Fruit fly (Drosophila melanogaster): ENCODE results near the gene CG34288.

DNA sequence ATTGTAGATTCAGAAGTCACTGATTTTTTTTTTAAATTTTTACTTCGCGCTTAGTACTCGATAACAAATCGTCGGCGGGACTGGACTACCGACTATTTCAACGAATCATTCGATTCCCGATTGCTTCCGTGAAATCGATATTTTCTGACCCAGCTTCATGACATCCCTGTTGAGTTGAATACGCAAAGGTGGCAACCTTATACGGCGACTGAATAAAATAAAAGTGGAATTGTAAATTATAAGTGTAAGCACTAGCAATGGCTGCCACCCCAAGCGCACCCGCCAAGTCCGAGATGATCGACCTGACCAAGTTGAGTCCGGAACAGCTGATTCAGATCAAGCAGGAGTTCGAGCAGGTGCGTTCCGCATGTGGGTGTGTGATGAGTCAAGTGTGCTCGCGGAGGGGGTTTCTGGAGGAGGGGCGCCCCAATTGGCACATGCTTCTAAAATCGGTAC lies 40.0 kb upstream of the CG34288 start, which contains the start of gene Pfdn5:
- TF ChIP-seq CG1620 (GFP tag; optimal IDR thresholded peaks at IDR 0.05): no peak
- no peak for TF ChIP-seq cnc (optimal IDR thresholded peaks at IDR 0.05)
- TF ChIP-seq kay (GFP tag; ENCODE audit: borderline replicate concordance): peak; percentile 94
- peak; percentile 63 for TF ChIP-seq bab1 (GFP tag; optimal IDR thresholded peaks at IDR 0.05)
- TF ChIP-seq cic (GFP tag; optimal IDR thresholded peaks at IDR 0.05): no peak
- TF ChIP-seq CG33017 (tag; optimal IDR thresholded peaks at IDR 0.05): no peak
- TF ChIP-seq ovo (GFP tag; optimal IDR thresholded peaks at IDR 0.05): no peak
- no peak for TF ChIP-seq toe (GFP tag; optimal IDR thresholded peaks at IDR 0.05)
- no peak for TF ChIP-seq CG7045 (GFP tag; optimal IDR thresholded peaks at IDR 0.05)
- TF ChIP-seq Crg-1 (GFP tag; optimal IDR thresholded peaks at IDR 0.05): no peak

Measured in whole organism, adult.